Fruit fly (Drosophila melanogaster) whole organism, embryonic: ENCODE measurements around the gene lilli.
A peak's percentile ranks its signal among the peaks of the same experiment; 100 is the strongest.

Source experiments
- CG10147 ChIP-seq: fragments of 200-800 bp; sonication (Bioruptor generic); optimal IDR thresholded peaks from 2 replicates; lab custom pipeline; 2019; ENCODE audit warnings: missing biosample characterization, mild to moderate bottlenecking, missing genetic modification characterization, moderate library complexity
- CG10209 ChIP-seq: fragments of 200-800 bp; sonication (Bioruptor generic); optimal IDR thresholded peaks from 3 replicates; lab custom pipeline; 2017; ENCODE audit warnings: missing biosample characterization, mild to moderate bottlenecking, missing genetic modification characterization, missing genetic modification reagents
- CG10321 ChIP-seq: fragments of 200-800 bp; sonication (Bioruptor generic); IDR thresholded peaks from 2 replicates; pipeline ENCODE4 v1.3.6; 2022; ENCODE audit warnings: missing biosample characterization, missing genetic modification characterization
- CG10366 ChIP-seq: fragments of 200-800 bp; sonication (Bioruptor generic); IDR thresholded peaks from 2 replicates; pipeline ENCODE4 v1.3.6; 2022; ENCODE audit warnings: missing biosample characterization, missing genetic modification characterization
- CG11560 ChIP-seq: fragments of 200-800 bp; sonication (Bioruptor generic); IDR thresholded peaks from 3 replicates; pipeline ENCODE4 v1.3.6; 2022; ENCODE audit warnings: missing biosample characterization, missing genetic modification characterization
- CG11695 ChIP-seq: fragments of 200-800 bp; sonication (Bioruptor generic); IDR thresholded peaks from 3 replicates; pipeline ENCODE4 v1.3.6; 2022; ENCODE audit warnings: missing biosample characterization, missing genetic modification characterization
- CG12299 ChIP-seq: fragments of 200-800 bp; sonication (Bioruptor generic); optimal IDR thresholded peaks from 2 replicates; lab custom pipeline; 2018; ENCODE audit warnings: missing biosample characterization, mild to moderate bottlenecking, missing genetic modification characterization
- CG12942 ChIP-seq: fragments of 200-800 bp; sonication (Bioruptor generic); optimal IDR thresholded peaks from 3 replicates; lab custom pipeline; 2016; ENCODE audit warnings: missing biosample characterization, missing genetic modification characterization
- CG14014 ChIP-seq: fragments of 200-800 bp; sonication (Bioruptor generic); IDR thresholded peaks from 2 replicates; pipeline ENCODE4 v1.3.6; 2022; ENCODE audit warnings: missing biosample characterization, missing genetic modification characterization
- CG14860 ChIP-seq: fragments of 200-800 bp; sonication (Bioruptor generic); IDR thresholded peaks from 3 replicates; pipeline ENCODE4 v1.3.6; 2022; ENCODE audit warnings: missing biosample characterization, missing genetic modification characterization; ENCODE audit not compliant: partially characterized antibody
- CG1529 ChIP-seq: fragments of 200-800 bp; sonication (Bioruptor generic); optimal IDR thresholded peaks from 3 replicates; lab custom pipeline; 2018; ENCODE audit warnings: missing biosample characterization, missing genetic modification characterization
- CG16863 ChIP-seq: fragments of 200-800 bp; sonication (Bioruptor generic); optimal IDR thresholded peaks from 3 replicates; lab custom pipeline; 2016; ENCODE audit warnings: missing biosample characterization, missing genetic modification characterization
- CG32767 ChIP-seq: fragments of 200-800 bp; sonication (Bioruptor generic); IDR thresholded peaks from 2 replicates; pipeline ENCODE4 v1.3.6; 2022; ENCODE audit warnings: missing biosample characterization, missing genetic modification characterization
- CG3407 ChIP-seq: fragments of 200-800 bp; sonication (Bioruptor generic); optimal IDR thresholded peaks from 2 replicates; lab custom pipeline; 2018; ENCODE audit warnings: missing biosample characterization, mild to moderate bottlenecking, missing genetic modification characterization
- CG4282 ChIP-seq: fragments of 200-800 bp; sonication (Bioruptor generic); optimal IDR thresholded peaks from 2 replicates; lab custom pipeline; 2016; ENCODE audit warnings: missing biosample characterization, missing genetic modification characterization
- CG4360 ChIP-seq: fragments of 200-800 bp; sonication (Bioruptor generic); IDR thresholded peaks from 2 replicates; pipeline ENCODE4 v1.3.6; 2022; ENCODE audit warnings: missing biosample characterization, missing genetic modification characterization
- CG43689 ChIP-seq: fragments of 200-800 bp; sonication (Bioruptor generic); IDR thresholded peaks from 2 replicates; pipeline ENCODE4 v1.3.6; 2022; ENCODE audit warnings: missing biosample characterization, missing genetic modification characterization
- CG4404 ChIP-seq: fragments of 200-800 bp; sonication (Bioruptor generic); IDR thresholded peaks from 2 replicates; pipeline ENCODE4 v1.3.6; 2022; ENCODE audit warnings: missing biosample characterization, missing genetic modification characterization
- CG5180 ChIP-seq: fragments of 200-800 bp; sonication (Bioruptor generic); optimal IDR thresholded peaks from 3 replicates; lab custom pipeline; 2017; ENCODE audit warnings: missing biosample characterization, missing genetic modification characterization, mild to moderate bottlenecking, moderate library complexity, missing genetic modification reagents
- CG6254 ChIP-seq: fragments of 200-800 bp; sonication (Bioruptor generic); optimal IDR thresholded peaks from 3 replicates; lab custom pipeline; 2017; ENCODE audit warnings: mild to moderate bottlenecking, missing biosample characterization, missing genetic modification reagents, missing genetic modification characterization
- CG7556 ChIP-seq: fragments of 200-800 bp; sonication (Bioruptor generic); optimal IDR thresholded peaks from 2 replicates; lab custom pipeline; 2017; ENCODE audit warnings: missing biosample characterization, mild to moderate bottlenecking, missing genetic modification characterization
- Dad ChIP-seq: fragments of 200-800 bp; sonication (Bioruptor generic); optimal IDR thresholded peaks from 3 replicates; lab custom pipeline; 2016; ENCODE audit warnings: missing biosample characterization, missing genetic modification characterization
- Dek ChIP-seq: fragments of 200-800 bp; sonication (Bioruptor generic); optimal IDR thresholded peaks from 3 replicates; lab custom pipeline; 2019; ENCODE audit warnings: missing biosample characterization, mild to moderate bottlenecking, missing genetic modification characterization, moderate library complexity
- E2f1 ChIP-seq: fragments of 200-800 bp; sonication (Bioruptor generic); IDR thresholded peaks from 2 replicates; pipeline ENCODE4 v1.3.6; 2022; ENCODE audit warnings: missing biosample characterization, missing genetic modification characterization
- Lhr ChIP-seq: fragments of 200-800 bp; sonication (Bioruptor generic); optimal IDR thresholded peaks from 3 replicates; lab custom pipeline; 2017; ENCODE audit warnings: mild to moderate bottlenecking, missing biosample characterization, missing genetic modification reagents, missing genetic modification characterization
- MESR4 ChIP-seq: fragments of 200-800 bp; sonication (Bioruptor generic); optimal IDR thresholded peaks from 2 replicates; lab custom pipeline; 2018; ENCODE audit warnings: missing biosample characterization, mild to moderate bottlenecking, missing genetic modification characterization, moderate library complexity
- Meics ChIP-seq: fragments of 200-800 bp; sonication (Bioruptor generic); optimal IDR thresholded peaks from 2 replicates; lab custom pipeline; 2017; ENCODE audit warnings: missing biosample characterization, mild to moderate bottlenecking, missing genetic modification characterization
- Spps ChIP-seq: fragments of 200-800 bp; sonication (Bioruptor generic); optimal IDR thresholded peaks from 2 replicates; lab custom pipeline; 2018; ENCODE audit warnings: missing biosample characterization, mild to moderate bottlenecking, missing genetic modification characterization
- TFAM ChIP-seq: fragments of 200-800 bp; sonication (Bioruptor generic); optimal IDR thresholded peaks from 2 replicates; lab custom pipeline; 2017; ENCODE audit warnings: missing biosample characterization, missing genetic modification characterization, inconsistent platforms
- dimm ChIP-seq: fragments of 200-800 bp; sonication (Bioruptor generic); IDR thresholded peaks from 2 replicates; pipeline ENCODE4 v1.3.6; 2022; ENCODE audit warnings: missing biosample characterization, missing genetic modification characterization
- en ChIP-seq: fragments of 200-800 bp; sonication (Bioruptor generic); optimal IDR thresholded peaks from 2 replicates; lab custom pipeline; 2016; ENCODE audit warnings: missing biosample characterization, missing genetic modification characterization
- esg ChIP-seq: fragments of 200-800 bp; sonication (Bioruptor generic); conservative IDR thresholded peaks from 2 replicates; pipeline ENCODE4 v1.3.6; 2022; ENCODE audit warnings: missing biosample characterization, missing genetic modification characterization
- gsb-n ChIP-seq: fragments of 200-800 bp; sonication (Bioruptor generic); optimal IDR thresholded peaks from 3 replicates; lab custom pipeline; 2018; ENCODE audit warnings: missing biosample characterization, mild to moderate bottlenecking, missing genetic modification characterization
- inv ChIP-seq: fragments of 200-800 bp; sonication (Bioruptor generic); IDR thresholded peaks from 2 replicates; pipeline ENCODE4 v1.3.6; 2022; ENCODE audit warnings: missing biosample characterization, missing genetic modification characterization; ENCODE audit not compliant: partially characterized antibody
- jumu ChIP-seq: fragments of 200-800 bp; sonication (Bioruptor generic); optimal IDR thresholded peaks from 3 replicates; lab custom pipeline; 2016; ENCODE audit warnings: missing biosample characterization, missing genetic modification characterization
- nmo ChIP-seq: fragments of 200-800 bp; sonication (Bioruptor generic); optimal IDR thresholded peaks from 2 replicates; lab custom pipeline; 2018; ENCODE audit warnings: missing biosample characterization, mild to moderate bottlenecking, missing genetic modification characterization, moderate library complexity
- pnt ChIP-seq: fragments of 200-800 bp; sonication (Bioruptor generic); optimal IDR thresholded peaks from 3 replicates; lab custom pipeline; 2016; ENCODE audit warnings: missing biosample characterization, missing genetic modification characterization
- ranshi ChIP-seq: fragments of 200-800 bp; sonication (Bioruptor generic); IDR thresholded peaks from 2 replicates; pipeline ENCODE4 v1.3.6; 2022; ENCODE audit warnings: missing biosample characterization, missing genetic modification characterization
- ro ChIP-seq: fragments of 200-800 bp; sonication (Bioruptor generic); IDR thresholded peaks from 2 replicates; pipeline ENCODE4 v1.3.6; 2022; ENCODE audit warnings: missing biosample characterization, missing genetic modification characterization
- salm ChIP-seq: fragments of 200-800 bp; sonication (Bioruptor generic); optimal IDR thresholded peaks from 2 replicates; lab custom pipeline; 2018; ENCODE audit warnings: missing biosample characterization, mild to moderate bottlenecking, missing genetic modification characterization
- sc ChIP-seq, 3 experiments: fragments of >200 bp in 2 of 3; fragments of 200-800 bp in 1 of 3; sonication (Bioruptor generic) in 1 of 3; optimal IDR thresholded peaks; 2 replicates in 2 of 3; 3 replicates in 1 of 3; lab custom pipeline; 2017; ENCODE audit warnings: mild to moderate bottlenecking in 1 of 3, missing biosample characterization in 1 of 3, missing genetic modification characterization in 1 of 3, missing genetic modification reagents in 1 of 3
- scrt ChIP-seq: fragments of 200-800 bp; sonication (Bioruptor generic); optimal IDR thresholded peaks from 2 replicates; lab custom pipeline; 2018; ENCODE audit warnings: missing biosample characterization, mild to moderate bottlenecking, missing genetic modification characterization, moderate library complexity
- sim ChIP-seq: fragments of 200-800 bp; sonication (Bioruptor generic); IDR thresholded peaks from 2 replicates; pipeline ENCODE4 v1.3.6; 2022; ENCODE audit warnings: missing biosample characterization, missing genetic modification characterization
- sisA ChIP-seq: fragments of 200-800 bp; sonication (Bioruptor generic); IDR thresholded peaks from 2 replicates; pipeline ENCODE4 v1.3.6; 2022; ENCODE audit warnings: missing biosample characterization, missing genetic modification characterization
- slou ChIP-seq: fragments of 200-800 bp; sonication (Bioruptor generic); optimal IDR thresholded peaks from 3 replicates; lab custom pipeline; 2016; ENCODE audit warnings: missing biosample characterization, missing genetic modification characterization
- sob ChIP-seq: fragments of 200-800 bp; sonication (Bioruptor generic); IDR thresholded peaks from 2 replicates; pipeline ENCODE4 v1.3.6; 2022; ENCODE audit warnings: missing biosample characterization, missing genetic modification characterization
- tll ChIP-seq, 2 experiments: fragments of 200-800 bp in 1 of 2; fragments of >200 bp in 1 of 2; sonication (Bioruptor generic) in 1 of 2; optimal IDR thresholded peaks; 2 replicates each; lab custom pipeline; 2017 to 2019; ENCODE audit warnings: missing biosample characterization in 2 of 2, missing genetic modification characterization in 2 of 2, mild to moderate bottlenecking in 1 of 2, moderate library complexity in 1 of 2
- wdn ChIP-seq: fragments of 200-800 bp; sonication (Bioruptor generic); IDR thresholded peaks from 2 replicates; pipeline ENCODE4 v1.3.6; 2022; ENCODE audit warnings: missing biosample characterization, missing genetic modification characterization
- wek ChIP-seq: fragments of 200-800 bp; sonication (Bioruptor generic); optimal IDR thresholded peaks from 3 replicates; lab custom pipeline; 2018; ENCODE audit warnings: missing biosample characterization, mild to moderate bottlenecking, missing genetic modification characterization, moderate library complexity

The lilli gene

dm6 chr2L:2874542-2875194, 11.1 kb upstream of the lilli start, which contains the start of gene CG8814 (continued):
- TF ChIP-seq CG4404 (peak; percentile 80), sim (GFP tag; lab: Robert Waterston, UW) (no peak), pnt (no peak), CG1529 (GFP tag; lab: Kevin White, UChicago) (no peak), nmo (peak; percentile 90), sisA (GFP tag; lab: Robert Waterston, UW) (peak; percentile 63), MESR4 (GFP tag; lab: Kevin White, UChicago) (peak; percentile 61), esg (GFP tag; lab: Robert Waterston, UW) (peak; percentile 62), gsb-n (tag; lab: Kevin White, UChicago) (peak; percentile 46), CG11560 (peak; percentile 67; the same call in 1 of the 3 replicates), scrt (peak; percentile 28), CG14014 (GFP tag; lab: Robert Waterston, UW) (peak; percentile 70), slou (GFP tag; lab: Kevin White, UChicago) (peak; percentile 68), CG10209 (GFP tag; lab: Kevin White, UChicago) (peak; percentile 58), CG14860 (GFP tag; lab: Robert Waterston, UW) (peak; percentile 56; the same call in 1 of the 3 replicates), CG16863 (GFP tag; lab: Kevin White, UChicago) (peak; percentile 42), ro (GFP tag; lab: Robert Waterston, UW) (no peak), sc (optimal IDR thresholded peaks at IDR 0.05; lab: Kevin White, UChicago) (no peak), sc (GFP tag; optimal IDR thresholded peaks at IDR 0.05; lab: Kevin White, UChicago) (peak; percentile 31), tll (GFP tag; optimal IDR thresholded peaks at IDR 0.05; lab: Kevin White, UChicago) (peak; percentile 96 to 98), Spps (tag; lab: Kevin White, UChicago) (no peak), CG12299 (tag; lab: Kevin White, UChicago) (no peak), wek (no peak), Lhr (GFP tag; lab: Kevin White, UChicago) (peak; percentile 66), jumu (GFP tag; lab: Kevin White, UChicago) (peak; percentile 43), CG10321 (no peak), CG3407 (GFP tag; lab: Kevin White, UChicago) (peak; percentile 23), CG7556 (peak; percentile 67), CG10147 (GFP tag; lab: Kevin White, UChicago) (peak; percentile 69), inv (GFP tag; lab: Robert Waterston, UW) (peak; percentile 82), E2f1 (GFP tag; lab: Robert Waterston, UW) (peak; percentile 47; the same call in 1 of the 2 replicates), wdn (GFP tag; lab: Robert Waterston, UW) (0 out of 2 replicates have a peak, but pooled peaks have one; percentile 3), Meics (peak; percentile 42), CG5180 (GFP tag; lab: Kevin White, UChicago) (peak; percentile 64), CG10366 (GFP tag; lab: Robert Waterston, UW) (peak; percentile 57), en (GFP tag; lab: Kevin White, UChicago) (no peak), CG43689 (GFP tag; lab: Robert Waterston, UW) (no peak), Dek (tag; lab: Kevin White, UChicago) (peak; percentile 75), sob (GFP tag; lab: Robert Waterston, UW) (peak; percentile 74), CG4282 (no peak), ranshi (peak; percentile 65; the same call in 1 of the 2 replicates), salm (tag; lab: Kevin White, UChicago) (no peak), CG32767 (GFP tag; lab: Robert Waterston, UW) (no peak; the same call in 1 of the 2 replicates), dimm (no peak), Dad (GFP tag; lab: Kevin White, UChicago) (no peak), CG6254 (GFP tag; lab: Kevin White, UChicago) (no peak), CG12942 (GFP tag; lab: Kevin White, UChicago) (peak; percentile 65), CG4360 (0 out of 2 replicates have a peak, but pooled peaks have one; percentile 9), TFAM (GFP tag; lab: Kevin White, UChicago) (no peak), CG11695 (GFP tag; lab: Robert Waterston, UW) (no peak)
